Worm (Caenorhabditis elegans): ENCODE results near the gene alh-10.

- TF ChIP-seq skn-1 (tag; optimal IDR thresholded peaks at IDR 0.05): no peak
- TF ChIP-seq F49E8.2 (tag; optimal IDR thresholded peaks at IDR 0.05; ENCODE audit: borderline replicate concordance): no peak
- TF ChIP-seq lsy-2 (tag; optimal IDR thresholded peaks at IDR 0.05): no peak
- no peak for TF ChIP-seq nhr-11 (tag; optimal IDR thresholded peaks at IDR 0.05)
- TF ChIP-seq lin-39 (tag; optimal IDR thresholded peaks at IDR 0.05): no peak
- no peak for TF ChIP-seq hlh-30 (tag; optimal IDR thresholded peaks at IDR 0.05; ENCODE audit: insufficient read depth)
- no peak for TF ChIP-seq php-3 (GFP tag; IDR thresholded peaks at IDR 0.05)
- TF ChIP-seq lin-13 (GFP tag; optimal IDR thresholded peaks at IDR 0.05): no peak
- TF ChIP-seq mdt-29 (GFP tag; IDR thresholded peaks at IDR 0.05): no peak
These were observed 12.2 kb downstream of the alh-10 start for ce11 chrX:7131206-7131605.
